Worm (Caenorhabditis elegans) whole organism, L4 larva: Measurements from ENCODE around the gene C35B1.4.

Experiments
- F37D6.2 ChIP-seq: sonication (generic microtip); optimal IDR thresholded peaks from 2 replicates; lab custom pipeline; 2016; ENCODE audit warnings: mild to moderate bottlenecking, missing genetic modification characterization, missing compliant biosample characterization
- F44E2.7 ChIP-seq: fragments of 200-800 bp; sonication (Bioruptor generic); IDR thresholded peaks from 2 replicates; pipeline ENCODE4 v2.1.2; 2022; ENCODE audit warnings: missing genetic modification characterization, missing compliant biosample characterization
- T20F7.1 ChIP-seq: fragments of 200-800 bp; sonication (Bioruptor generic); optimal IDR thresholded peaks from 2 replicates; lab custom pipeline; 2018; ENCODE audit warnings: mild to moderate bottlenecking, missing genetic modification characterization, missing compliant biosample characterization
- Y75B8A.6 ChIP-seq: fragments of 200-800 bp; sonication (Bioruptor generic); IDR thresholded peaks from 2 replicates; pipeline ENCODE4 v1.3.6; 2022; ENCODE audit warnings: missing genetic modification reagents, missing genetic modification characterization, missing compliant biosample characterization
- ZK337.2 ChIP-seq: fragments of 200-800 bp; sonication (Bioruptor generic); IDR thresholded peaks from 2 replicates; pipeline ENCODE4 v1.3.6; 2022; ENCODE audit warnings: missing genetic modification reagents, missing genetic modification characterization, missing compliant biosample characterization
- aha-1 ChIP-seq: fragments of 150-350 bp; peaks from one replicate; lab custom pipeline; 2014; ENCODE audit warnings: missing biosample characterization, missing genetic modification characterization
- aly-2 ChIP-seq: sonication (generic microtip); optimal IDR thresholded peaks from 2 replicates; lab custom pipeline; 2018; ENCODE audit warnings: missing biosample characterization, missing genetic modification characterization
- ama-1 ChIP-seq: fragments of 150-350 bp; optimal IDR thresholded peaks from 2 replicates; lab custom pipeline; 2014; ENCODE audit warnings: inconsistent platforms, mixed read lengths
- arid-1 ChIP-seq: fragments of 200-800 bp; sonication (Bioruptor generic); conservative IDR thresholded peaks from 2 replicates; pipeline ENCODE4 v1.3.6; 2022; ENCODE audit warnings: missing genetic modification reagents, missing genetic modification characterization, missing compliant biosample characterization
- ceh-28 ChIP-seq: fragments of 150-350 bp; optimal IDR thresholded peaks from 2 replicates; lab custom pipeline; 2014; ENCODE audit warnings: missing biosample characterization, missing genetic modification reagents, missing genetic modification characterization
- ceh-32 ChIP-seq: sonication (generic microtip); optimal IDR thresholded peaks from 2 replicates; lab custom pipeline; 2016; ENCODE audit warnings: mild to moderate bottlenecking, missing genetic modification characterization, missing compliant biosample characterization; ENCODE audit not compliant: poor library complexity
- ceh-44 ChIP-seq: fragments of 200-800 bp; sonication (Bioruptor generic); IDR thresholded peaks from 2 replicates; pipeline ENCODE4 v1.3.6; 2022; ENCODE audit warnings: missing genetic modification reagents, missing genetic modification characterization, missing compliant biosample characterization
- ceh-82 ChIP-seq: sonication (generic microtip); optimal IDR thresholded peaks from 2 replicates; lab custom pipeline; 2017; ENCODE audit warnings: missing biosample characterization, missing genetic modification characterization
- daf-16 ChIP-seq, 3 experiments: sonication (generic microtip); optimal IDR thresholded peaks; 2 replicates each; lab custom pipeline; 2016 to 2017; ENCODE audit warnings: missing genetic modification characterization in 3 of 3, missing genetic modification reagents in 3 of 3, mild to moderate bottlenecking in 2 of 3, missing compliant biosample characterization in 2 of 3, missing biosample characterization in 1 of 3, moderate library complexity in 1 of 3
- dmd-6 ChIP-seq: fragments of 200-800 bp; sonication (Bioruptor generic); IDR thresholded peaks from 2 replicates; pipeline ENCODE4 v1.3.6; 2022; ENCODE audit warnings: missing genetic modification reagents, missing genetic modification characterization, missing compliant biosample characterization
- duxl-1 ChIP-seq: sonication (generic microtip); optimal IDR thresholded peaks from 2 replicates; lab custom pipeline; 2016; ENCODE audit warnings: mild to moderate bottlenecking, missing genetic modification characterization, moderate library complexity, missing compliant biosample characterization; ENCODE audit not compliant: poor library complexity
- dve-1 ChIP-seq: sonication (generic microtip); optimal IDR thresholded peaks from 2 replicates; lab custom pipeline; 2017; ENCODE audit warnings: antibody characterized with exemption, mild to moderate bottlenecking, missing genetic modification characterization, missing compliant biosample characterization; ENCODE audit not compliant: insufficient read depth
- hlh-11 ChIP-seq: fragments of 200-800 bp; sonication (Bioruptor generic); optimal IDR thresholded peaks from 2 replicates; lab custom pipeline; 2018; ENCODE audit warnings: mild to moderate bottlenecking, missing genetic modification characterization, missing compliant biosample characterization
- hmg-1.1 ChIP-seq: fragments of 200-800 bp; sonication (Bioruptor generic); IDR thresholded peaks from 2 replicates; pipeline ENCODE4 v1.3.6; 2022; ENCODE audit warnings: missing genetic modification reagents, missing genetic modification characterization, missing compliant biosample characterization
- lin-1 ChIP-seq: fragments of 200-800 bp; sonication (Bioruptor generic); IDR thresholded peaks from 2 replicates; pipeline ENCODE4 v1.3.6; 2022; ENCODE audit warnings: missing genetic modification reagents, missing genetic modification characterization, missing compliant biosample characterization
- lin-13 ChIP-seq: fragments of 150-350 bp; optimal IDR thresholded peaks from 2 replicates; lab custom pipeline; 2014; ENCODE audit warnings: missing biosample characterization, missing genetic modification reagents, missing genetic modification characterization
- lin-29 ChIP-seq: fragments of 200-800 bp; sonication (Bioruptor generic); IDR thresholded peaks from 2 replicates; pipeline ENCODE4 v1.3.6; 2022; ENCODE audit warnings: missing genetic modification reagents, missing genetic modification characterization, missing compliant biosample characterization
- lin-38 ChIP-seq: fragments of 200-800 bp; sonication (Bioruptor generic); IDR thresholded peaks from 2 replicates; pipeline ENCODE4 v1.3.6; 2022; ENCODE audit warnings: missing genetic modification reagents, missing genetic modification characterization, missing compliant biosample characterization
- lir-3 ChIP-seq: sonication (generic microtip); optimal IDR thresholded peaks from 2 replicates; lab custom pipeline; 2016; ENCODE audit warnings: mild to moderate bottlenecking, missing genetic modification characterization, missing compliant biosample characterization
- madf-5 ChIP-seq, 2 experiments: fragments of 200-800 bp; sonication (Bioruptor generic); IDR thresholded peaks; 2 replicates each; pipeline ENCODE4 v1.3.6; 2022; ENCODE audit warnings: missing compliant biosample characterization in 2 of 2, missing genetic modification characterization in 2 of 2
- mdl-1 ChIP-seq, 2 experiments: fragments of 150-350 bp in 1 of 2; sonication (generic microtip) in 1 of 2; optimal IDR thresholded peaks; 2 replicates each; lab custom pipeline; 2014 to 2017; ENCODE audit warnings: missing biosample characterization in 2 of 2, missing genetic modification characterization in 2 of 2
- mdt-29 ChIP-seq: fragments of 200-800 bp; sonication (Bioruptor generic); IDR thresholded peaks from 2 replicates; pipeline ENCODE4 v1.3.6; 2022; ENCODE audit warnings: missing genetic modification reagents, missing genetic modification characterization, missing compliant biosample characterization
- mep-1 ChIP-seq: fragments of 150-350 bp; sonication (generic microtip); optimal IDR thresholded peaks from 3 replicates; lab custom pipeline; 2014; ENCODE audit warnings: missing biosample characterization, missing genetic modification characterization
- nhr-102 ChIP-seq: sonication (generic microtip); optimal IDR thresholded peaks from 2 replicates; lab custom pipeline; 2016; ENCODE audit warnings: mild to moderate bottlenecking, missing genetic modification characterization, moderate library complexity, missing compliant biosample characterization
- nhr-11 ChIP-seq: fragments of 150-350 bp; optimal IDR thresholded peaks from 2 replicates; lab custom pipeline; 2014; ENCODE audit warnings: missing biosample characterization, missing genetic modification characterization
- nhr-28 ChIP-seq: fragments of 150-350 bp; optimal IDR thresholded peaks from 2 replicates; lab custom pipeline; 2014; ENCODE audit warnings: missing biosample characterization, missing genetic modification characterization
- nhr-41 ChIP-seq: fragments of 200-800 bp; sonication (Bioruptor generic); IDR thresholded peaks from 2 replicates; pipeline ENCODE4 v1.3.6; 2022; ENCODE audit warnings: missing genetic modification reagents, missing genetic modification characterization, missing compliant biosample characterization
- nhr-42 ChIP-seq: fragments of 200-800 bp; sonication (Bioruptor generic); IDR thresholded peaks from 2 replicates; pipeline ENCODE4 v1.3.6; 2022; ENCODE audit warnings: missing genetic modification characterization, missing compliant biosample characterization
- nhr-48 ChIP-seq: sonication (generic microtip); optimal IDR thresholded peaks from 2 replicates; lab custom pipeline; 2016; ENCODE audit warnings: mild to moderate bottlenecking, missing genetic modification characterization, missing compliant biosample characterization
- nhr-76 ChIP-seq: fragments of 150-350 bp; optimal IDR thresholded peaks from 2 replicates; lab custom pipeline; 2014; ENCODE audit warnings: missing biosample characterization, missing genetic modification characterization
- php-3 ChIP-seq: fragments of 200-800 bp; sonication (Bioruptor generic); IDR thresholded peaks from 2 replicates; pipeline ENCODE4 v1.3.6; 2022; ENCODE audit warnings: missing genetic modification reagents, missing genetic modification characterization, missing compliant biosample characterization
- pqm-1 ChIP-seq: sonication (generic microtip); optimal IDR thresholded peaks from 2 replicates; lab custom pipeline; 2017; ENCODE audit warnings: missing biosample characterization, missing genetic modification characterization
- saeg-2 ChIP-seq: fragments of 200-800 bp; sonication (Bioruptor generic); IDR thresholded peaks from 2 replicates; pipeline ENCODE4 v1.3.6; 2022; ENCODE audit warnings: missing genetic modification reagents, missing genetic modification characterization, missing compliant biosample characterization
- sdz-12 ChIP-seq: fragments of 200-800 bp; sonication (Bioruptor generic); optimal IDR thresholded peaks from 2 replicates; lab custom pipeline; 2018; ENCODE audit warnings: mild to moderate bottlenecking, missing genetic modification characterization, missing compliant biosample characterization
- set-16 ChIP-seq: fragments of 200-800 bp; sonication (Bioruptor generic); IDR thresholded peaks from 2 replicates; pipeline ENCODE4 v1.3.6; 2022; ENCODE audit warnings: missing genetic modification reagents, missing genetic modification characterization, missing compliant biosample characterization
- snpc-1.2 ChIP-seq: fragments of 200-800 bp; sonication (Bioruptor generic); IDR thresholded peaks from 2 replicates; pipeline ENCODE4 v1.3.6; 2022; ENCODE audit warnings: missing genetic modification reagents, missing genetic modification characterization, missing compliant biosample characterization
- spr-3 ChIP-seq: fragments of 200-800 bp; sonication (Bioruptor generic); optimal IDR thresholded peaks from 2 replicates; lab custom pipeline; 2018; ENCODE audit warnings: mild to moderate bottlenecking, missing genetic modification characterization, missing compliant biosample characterization
- unc-130 ChIP-seq: sonication (generic microtip); optimal IDR thresholded peaks from 2 replicates; lab custom pipeline; 2016; ENCODE audit warnings: missing genetic modification reagents, missing genetic modification characterization, missing compliant biosample characterization
- unc-62 ChIP-seq, 3 experiments: fragments of 150-350 bp in 1 of 3; sonication (generic microtip); optimal IDR thresholded peaks in 2 of 3; peaks in 1 of 3; 1 replicate in 1 of 3; 2 replicates in 2 of 3; lab custom pipeline; 2014 to 2017; ENCODE audit warnings: missing biosample characterization in 3 of 3, missing genetic modification characterization in 3 of 3, missing genetic modification reagents in 3 of 3, missing genotype in 1 of 3

The C35B1.4 gene

DNA sequence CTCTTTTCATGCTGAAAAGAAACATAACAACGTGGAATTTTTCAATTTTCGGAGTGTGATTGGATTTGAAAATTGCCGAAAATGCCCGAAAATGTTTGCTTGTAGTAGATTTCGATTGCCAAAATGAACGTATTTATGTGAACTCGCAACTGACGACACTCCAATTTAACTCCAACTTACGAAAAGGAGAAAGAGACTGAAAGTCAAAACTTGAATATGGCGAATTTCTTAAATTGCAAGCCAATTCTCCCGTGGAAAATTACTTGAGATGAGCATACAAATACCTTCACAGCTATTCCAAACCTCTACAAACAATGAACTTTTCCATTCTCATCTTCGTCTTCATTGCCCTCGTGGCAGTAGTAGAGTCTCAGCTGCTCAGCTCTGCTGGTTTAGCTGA, 3.0 kb downstream of the C35B1.4 start:
- no peak for TF ChIP-seq T20F7.1 (GFP tag; lab: Kevin White, UChicago)
- peak in 1 of 2 experiments; percentile 93 for TF ChIP-seq unc-62 (GFP tag; optimal IDR thresholded peaks at IDR 0.05 in 1 of 2; lab: Kevin White, UChicago)
- TF ChIP-seq unc-62 (tag; optimal IDR thresholded peaks at IDR 0.05; lab: Kevin White, UChicago) = no peak
- TF ChIP-seq hlh-11 (tag; lab: Kevin White, UChicago) = no peak
- TF ChIP-seq php-3 (GFP tag; lab: Robert Waterston, UW) = no peak

DNA sequence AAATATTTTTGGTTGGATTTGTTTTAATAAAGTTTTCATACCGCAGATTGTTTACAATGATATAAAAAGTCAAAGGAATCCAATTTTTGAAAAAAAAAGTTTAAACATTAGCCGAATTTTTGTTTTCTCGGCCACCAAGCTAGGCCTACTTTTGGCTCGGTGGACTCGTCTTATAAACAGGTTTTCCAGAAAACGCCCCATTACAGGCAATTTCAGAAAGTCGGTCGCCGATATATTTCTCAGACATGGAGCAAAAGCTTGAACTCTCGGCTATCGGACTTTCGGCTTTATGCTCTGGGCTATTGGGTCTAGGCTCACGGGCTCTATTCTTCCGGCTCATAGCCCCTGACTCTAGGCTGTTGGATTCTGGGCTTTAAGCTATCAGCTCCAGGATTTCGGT, 3.5 kb downstream of the C35B1.4 start:
- TF ChIP-seq nhr-102 (tag; lab: Kevin White, UChicago) (peak; percentile 42), saeg-2 (GFP tag; lab: Robert Waterston, UW) (no peak), nhr-41 (GFP tag; lab: Robert Waterston, UW) (no peak), mep-1 (no peak), nhr-76 (tag; lab: Kevin White, UChicago) (no peak), spr-3 (GFP tag; lab: Kevin White, UChicago) (no peak), daf-16 (GFP tag; optimal IDR thresholded peaks at IDR 0.05; lab: Kevin White, UChicago) (no peak), daf-16 (tag; optimal IDR thresholded peaks at IDR 0.05; lab: Kevin White, UChicago) (peak; percentile 2), aha-1 (tag; lab: Kevin White, UChicago) (peak; percentile 44), duxl-1 (no peak)

ce11 chrIV:4084109-4084508, 4.5 kb downstream of the C35B1.4 start, which contains the start of gene C35B1.5:
TSS of gene C35B1.5 (minus strand) at chrIV:4084209.
- TF ChIP-seq nhr-11 (tag; lab: Kevin White, UChicago) = no peak
- no peak for TF ChIP-seq ceh-44
- TF ChIP-seq nhr-42 (GFP tag; lab: Robert Waterston, UW) = no peak
- TF ChIP-seq sdz-12 (GFP tag; lab: Kevin White, UChicago) = no peak
- no peak for TF ChIP-seq unc-130
- no peak for TF ChIP-seq aly-2 (tag; lab: Kevin White, UChicago)
- TF ChIP-seq ceh-32 (tag; lab: Kevin White, UChicago) = no peak
- TF ChIP-seq ceh-28 = no peak
- TF ChIP-seq lin-13 (GFP tag; lab: Kevin White, UChicago) = no peak
- TF ChIP-seq ZK337.2 (GFP tag; lab: Robert Waterston, UW) = no peak
- no peak for TF ChIP-seq lin-1 (GFP tag; lab: Robert Waterston, UW)
- TF ChIP-seq nhr-28 (tag; lab: Kevin White, UChicago) = no peak

- TF ChIP-seq nhr-41 (GFP tag; lab: Robert Waterston, UW) (no peak), lin-29 (GFP tag; lab: Robert Waterston, UW) (no peak), hmg-1.1 (GFP tag; lab: Robert Waterston, UW) (no peak), set-16 (no peak), lin-38 (GFP tag; lab: Robert Waterston, UW) (no peak), Y75B8A.6 (no peak), nhr-76 (tag; lab: Kevin White, UChicago) (no peak), lir-3 (tag; lab: Kevin White, UChicago) (no peak), aha-1 (tag; lab: Kevin White, UChicago) (no peak), pqm-1 (tag; lab: Kevin White, UChicago) (no peak), madf-5 (GFP tag; IDR thresholded peaks at IDR 0.05; lab: Robert Waterston, UW) (no peak), ceh-82 (tag; lab: Kevin White, UChicago) (no peak), dve-1 (tag; lab: Kevin White, UChicago) (peak; percentile 52), dmd-6 (GFP tag; lab: Robert Waterston, UW) (peak; percentile 29; the same call in 1 of the 2 replicates), arid-1 (no peak), nhr-28 (tag; lab: Kevin White, UChicago) (peak; percentile 35), nhr-48 (tag; lab: Kevin White, UChicago) (no peak), mdt-29 (GFP tag; lab: Robert Waterston, UW) (no peak), mep-1 (peak; percentile 7), nhr-102 (tag; lab: Kevin White, UChicago) (no peak), snpc-1.2 (GFP tag; lab: Robert Waterston, UW) (no peak), ama-1 (no peak), spr-3 (GFP tag; lab: Kevin White, UChicago) (no peak), T20F7.1 (GFP tag; lab: Kevin White, UChicago) (no peak), F44E2.7 (GFP tag; lab: Robert Waterston, UW) (no peak), saeg-2 (GFP tag; lab: Robert Waterston, UW) (no peak), mdl-1 (tag; optimal IDR thresholded peaks at IDR 0.05; lab: Kevin White, UChicago) (no peak), F37D6.2 (tag; lab: Kevin White, UChicago) (no peak), ceh-44 (no peak), lin-13 (GFP tag; lab: Kevin White, UChicago) (no peak)
Measured at ce11 chrIV:4085022-4085421, 5.4 kb downstream of the C35B1.4 start.
